Fruit fly (Drosophila melanogaster): Measurements from ENCODE around the gene verm.
A peak's percentile ranks its signal among the peaks of the same experiment; 100 is the strongest.

The verm gene

DNA sequence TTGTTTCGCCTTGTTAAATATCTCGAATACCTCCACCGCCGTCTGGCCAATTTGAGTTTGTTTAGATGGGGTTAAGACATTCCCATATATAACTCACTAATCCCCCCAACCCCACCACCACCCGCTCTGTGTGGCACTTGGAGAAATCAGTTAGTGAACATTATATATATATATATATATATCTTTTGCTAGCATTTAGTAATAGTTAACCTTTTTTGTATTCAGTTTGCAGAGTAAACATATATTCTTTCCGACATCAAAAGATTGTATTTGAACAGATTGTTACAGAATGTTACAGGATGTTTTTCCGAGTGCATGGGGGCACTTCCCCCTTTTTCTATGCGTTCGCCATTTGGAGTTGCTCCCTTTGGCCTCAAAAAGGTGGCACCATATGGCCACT lies 24.6 kb downstream of the verm start (continued):
- TF ChIP-seq CG10267 (tag; optimal IDR thresholded peaks at IDR 0.05) (peak; percentile 30), phol (tag; optimal IDR thresholded peaks at IDR 0.05) (peak; percentile 40), CG32772 (GFP tag; IDR thresholded peaks at IDR 0.05) (peak; percentile 57), grau (tag; optimal IDR thresholded peaks at IDR 0.05) (peak; percentile 34), CG3065 (GFP tag; optimal IDR thresholded peaks at IDR 0.05) (no peak), bcd (GFP tag; optimal IDR thresholded peaks at IDR 0.05) (no peak), Ptx1 (GFP tag; IDR thresholded peaks at IDR 0.05) (peak; percentile 58), CG1792 (GFP tag; optimal IDR thresholded peaks at IDR 0.05) (no peak), CG12659 (GFP tag; optimal IDR thresholded peaks at IDR 0.05) (peak; percentile 27), CG11504 (tag; optimal IDR thresholded peaks at IDR 0.05) (peak; percentile 60), HLH3B (GFP tag; IDR thresholded peaks at IDR 0.05) (peak; percentile 63), Xbp1 (GFP tag; optimal IDR thresholded peaks at IDR 0.05) (peak; percentile 4), CG2678 (tag; optimal IDR thresholded peaks at IDR 0.05) (peak; percentile 19), E2f1 (GFP tag; IDR thresholded peaks at IDR 0.05) (no peak), zfh1 (GFP tag; IDR thresholded peaks at IDR 0.05) (peak; percentile 68; the same call in 2 of the 3 replicates), CG6654 (GFP tag; optimal IDR thresholded peaks at IDR 0.05) (no peak), CG6254 (GFP tag; optimal IDR thresholded peaks at IDR 0.05) (peak; percentile 40), CG5180 (GFP tag; optimal IDR thresholded peaks at IDR 0.05) (no peak), CG11093 (GFP tag; IDR thresholded peaks at IDR 0.05) (0 out of 3 replicates have a peak, but pooled peaks have one; percentile 39), CG12391 (tag; optimal IDR thresholded peaks at IDR 0.05) (peak; percentile 50), schlank (tag; optimal IDR thresholded peaks at IDR 0.05) (no peak), gfzf (GFP tag; optimal IDR thresholded peaks at IDR 0.05) (no peak), CG17361 (GFP tag; IDR thresholded peaks at IDR 0.05) (peak; percentile 50; the same call in 2 of the 3 replicates), CG7786 (GFP tag; optimal IDR thresholded peaks at IDR 0.05) (no peak), CG11085 (GFP tag; IDR thresholded peaks at IDR 0.05) (no peak), row (GFP tag; IDR thresholded peaks at IDR 0.05) (peak; percentile 68), Nf-YA (GFP tag; IDR thresholded peaks at IDR 0.05) (no peak), br (optimal IDR thresholded peaks at IDR 0.05) (no peak), Hmr (GFP tag; optimal IDR thresholded peaks at IDR 0.05) (no peak), CG11247 (GFP tag; IDR thresholded peaks at IDR 0.05) (no peak), wor (GFP tag; IDR thresholded peaks at IDR 0.05) (peak; percentile 38; the same call in 1 of the 2 replicates), Xrp1 (GFP tag; IDR thresholded peaks at IDR 0.05) (peak; percentile 68), Mes4 (GFP tag; optimal IDR thresholded peaks at IDR 0.05) (no peak), sd (tag; optimal IDR thresholded peaks at IDR 0.05) (peak; percentile 11), CG10431 (GFP tag; optimal IDR thresholded peaks at IDR 0.05) (no peak), Camta (GFP tag; optimal IDR thresholded peaks at IDR 0.05) (no peak), CG3726 (GFP tag; IDR thresholded peaks at IDR 0.05) (no peak), nmo (GFP tag; optimal IDR thresholded peaks at IDR 0.05) (peak; percentile 49), tio (GFP tag; optimal IDR thresholded peaks at IDR 0.05) (no peak), CG6689 (GFP tag; IDR thresholded peaks at IDR 0.05) (peak; percentile 61), CG17829 (tag; optimal IDR thresholded peaks at IDR 0.05) (peak; percentile 49), CoRest (tag; optimal IDR thresholded peaks at IDR 0.05) (peak; percentile 41), sisA (GFP tag; IDR thresholded peaks at IDR 0.05) (peak; percentile 65), H15 (GFP tag; IDR thresholded peaks at IDR 0.05) (0 out of 3 replicates have a peak, but pooled peaks have one; percentile 21), p53 (GFP tag; optimal IDR thresholded peaks at IDR 0.05) (no peak), zen2 (GFP tag; IDR thresholded peaks at IDR 0.05; ENCODE audit: partially characterized antibody) (no peak), CG2199 (GFP tag; IDR thresholded peaks at IDR 0.05) (no peak), ATbp (GFP tag; optimal IDR thresholded peaks at IDR 0.05) (peak; percentile 53), nau (GFP tag; optimal IDR thresholded peaks at IDR 0.05) (no peak), CG1233 (GFP tag; optimal IDR thresholded peaks at IDR 0.05) (no peak), CG4854 (GFP tag; optimal IDR thresholded peaks at IDR 0.05) (no peak), HLH54F (GFP tag; optimal IDR thresholded peaks at IDR 0.05) (no peak)

All from whole organism, embryonic.